Fruit fly (Drosophila melanogaster): ENCODE measurements around the gene retm.

- TF ChIP-seq CG11294 (GFP tag; IDR thresholded peaks at IDR 0.05) = no peak
- TF ChIP-seq CG34406 (GFP tag; optimal IDR thresholded peaks at IDR 0.05) = no peak
- TF ChIP-seq dac (GFP tag; optimal IDR thresholded peaks at IDR 0.05) = no peak
- TF ChIP-seq Smox (GFP tag; optimal IDR thresholded peaks at IDR 0.05) = no peak
- no peak for TF ChIP-seq Eip93F (GFP tag; optimal IDR thresholded peaks at IDR 0.05)
- no peak for TF ChIP-seq OdsH (GFP tag; optimal IDR thresholded peaks at IDR 0.05)
- no peak for TF ChIP-seq CG6792 (GFP tag; optimal IDR thresholded peaks at IDR 0.05)
- no peak for TF ChIP-seq Ets96B (tag; optimal IDR thresholded peaks at IDR 0.05)
- no peak for TF ChIP-seq CG6163 (GFP tag; IDR thresholded peaks at IDR 0.05)
- TF ChIP-seq Gug (GFP tag; IDR thresholded peaks at IDR 0.05) = no peak
- TF ChIP-seq cyc (GFP tag; optimal IDR thresholded peaks at IDR 0.05) = no peak
- no peak for TF ChIP-seq CG11762 (GFP tag; optimal IDR thresholded peaks at IDR 0.05; ENCODE audit: insufficient read depth)
- TF ChIP-seq CG1621 (tag; optimal IDR thresholded peaks at IDR 0.05) = no peak
These were observed 14.4 kb upstream of the retm start for dm6 chr2L:6470100-6470644.
